Worm (Caenorhabditis elegans): ENCODE measurements around the gene T02B11.9.

The T02B11.9 gene

ce11 chrV:903460-903859 is 27.4 kb downstream of the T02B11.9 start, which contains the start of gene fmo-5 (continued):
- no peak for TF ChIP-seq Y75B8A.6 (GFP tag; IDR thresholded peaks at IDR 0.05)
- no peak for TF ChIP-seq hmg-1.1 (GFP tag; IDR thresholded peaks at IDR 0.05)
- TF ChIP-seq daf-8 (GFP tag; IDR thresholded peaks at IDR 0.05): no peak
- TF ChIP-seq zip-2 (tag; optimal IDR thresholded peaks at IDR 0.05): no peak
- TF ChIP-seq dve-1 (tag; optimal IDR thresholded peaks at IDR 0.05; ENCODE audit: insufficient read depth): peak; percentile 59
- no peak for TF ChIP-seq saeg-2 (GFP tag; IDR thresholded peaks at IDR 0.05)
- TF ChIP-seq gei-8 (GFP tag; optimal IDR thresholded peaks at IDR 0.05): no peak
- no peak for TF ChIP-seq lsy-2 (tag; optimal IDR thresholded peaks at IDR 0.05)
- TF ChIP-seq fkh-10 (GFP tag; optimal IDR thresholded peaks at IDR 0.05): no peak
- TF ChIP-seq lin-39 (tag; optimal IDR thresholded peaks at IDR 0.05): no peak
- TF ChIP-seq nhr-6 (tag; optimal IDR thresholded peaks at IDR 0.05): no peak
- no peak for TF ChIP-seq lir-3 (tag; optimal IDR thresholded peaks at IDR 0.05)
- TF ChIP-seq snpc-1.2 (GFP tag; IDR thresholded peaks at IDR 0.05): no peak
- TF ChIP-seq egl-43 (GFP tag; IDR thresholded peaks at IDR 0.05): no peak
- TF ChIP-seq hlh-11 (tag; optimal IDR thresholded peaks at IDR 0.05): peak; percentile 57

ce11 chrV:904232-904983 is 28.4 kb downstream of the T02B11.9 start, which contains the start of gene trm-2A:
TSS of gene trm-2A (plus strand) at chrV:904963.
- TF ChIP-seq lin-13 (GFP tag; optimal IDR thresholded peaks at IDR 0.05) (peak; percentile 16), jun-1 (tag; optimal IDR thresholded peaks at IDR 0.05) (no peak), F44E2.7 (GFP tag; IDR thresholded peaks at IDR 0.05) (0 out of 2 replicates have a peak, but pooled peaks have one; percentile 15), aha-1 (tag) (peak; percentile 89), set-16 (GFP tag; IDR thresholded peaks at IDR 0.05) (peak; percentile 71), mxl-2 (GFP tag; conservative IDR thresholded peaks at IDR 0.05) (no peak), pha-4 (GFP tag; IDR thresholded peaks at IDR 0.05) (no peak), pha-4 (tag; optimal IDR thresholded peaks at IDR 0.05) (peak; percentile 43), zip-11 (GFP tag; IDR thresholded peaks at IDR 0.05) (no peak), nhr-102 (tag; optimal IDR thresholded peaks at IDR 0.05) (peak; percentile 6), dve-1 (tag; optimal IDR thresholded peaks at IDR 0.05; ENCODE audit: insufficient read depth) (peak; percentile 60), hmg-1.1 (GFP tag; IDR thresholded peaks at IDR 0.05) (peak; percentile 65), mep-1 (tag; optimal IDR thresholded peaks at IDR 0.05) (peak; percentile 79), mdl-1 (tag; optimal IDR thresholded peaks at IDR 0.05) (peak in 1 of 2 experiments; percentile 17), dpl-1 (GFP tag; optimal IDR thresholded peaks at IDR 0.05) (peak; percentile 95), lsy-2 (tag; optimal IDR thresholded peaks at IDR 0.05) (peak in 1 of 2 experiments; percentile 87), nhr-28 (tag; optimal IDR thresholded peaks at IDR 0.05) (peak; percentile 67), egl-43 (GFP tag; IDR thresholded peaks at IDR 0.05) (peak; percentile 37; the same call in 1 of the 2 replicates), lin-29 (GFP tag; IDR thresholded peaks at IDR 0.05) (no peak), lin-39 (tag; optimal IDR thresholded peaks at IDR 0.05) (no peak), dmd-8 (GFP tag; IDR thresholded peaks at IDR 0.05) (0 out of 2 replicates have a peak, but pooled peaks have one; percentile 37), lin-38 (GFP tag; IDR thresholded peaks at IDR 0.05) (peak; percentile 98), hlh-30 (tag; optimal IDR thresholded peaks at IDR 0.05; ENCODE audit: insufficient read depth) (peak; percentile 76), hif-1 (tag; optimal IDR thresholded peaks at IDR 0.05) (peak in 1 of 2 experiments; percentile 47), nhr-41 (GFP tag; IDR thresholded peaks at IDR 0.05) (no peak), nhr-42 (GFP tag; IDR thresholded peaks at IDR 0.05) (no peak), mes-2 (tag; optimal IDR thresholded peaks at IDR 0.05; ENCODE audit: poor library complexity, severe bottlenecking) (peak; percentile 93), Y75B8A.6 (GFP tag; IDR thresholded peaks at IDR 0.05) (no peak), attf-4 (tag; optimal IDR thresholded peaks at IDR 0.05) (no peak), dmd-6 (GFP tag; IDR thresholded peaks at IDR 0.05) (peak; percentile 43; the same call in 1 of the 2 replicates), duxl-1 (tag; optimal IDR thresholded peaks at IDR 0.05; ENCODE audit: poor library complexity) (peak; percentile 49), vab-7 (GFP tag; IDR thresholded peaks at IDR 0.05) (no peak), nhr-77 (tag; optimal IDR thresholded peaks at IDR 0.05) (peak; percentile 44), rbr-2 (tag; optimal IDR thresholded peaks at IDR 0.05) (peak; percentile 54), nhr-6 (tag; optimal IDR thresholded peaks at IDR 0.05) (peak; percentile 12), nhr-11 (tag; optimal IDR thresholded peaks at IDR 0.05) (peak; percentile 27), hlh-11 (tag; optimal IDR thresholded peaks at IDR 0.05) (peak; percentile 52), daf-16 (GFP tag; optimal IDR thresholded peaks at IDR 0.05) (no peak), daf-16 (tag; optimal IDR thresholded peaks at IDR 0.05) (peak; percentile 43)
